Fruit fly (Drosophila melanogaster) whole organism, wandering third instar larva: ENCODE results near the gene CG9727.
A peak's percentile ranks its signal among the peaks of the same experiment; 100 is the strongest.

Experiments used
- Dif ChIP-seq: fragments of 200-275, 200-300 bp; sonication (Bioruptor generic); optimal IDR thresholded peaks from 2 replicates; lab custom pipeline; 2018; ENCODE audit warnings: missing biosample characterization, missing genetic modification characterization; ENCODE audit not compliant: partially characterized antibody
- GATAd ChIP-seq: sonication (Bioruptor generic); optimal IDR thresholded peaks from 2 replicates; lab custom pipeline; 2016; ENCODE audit warnings: missing biosample characterization, missing genetic modification characterization
- Hnf4 ChIP-seq: fragments of 200-800 bp; sonication (Bioruptor generic); optimal IDR thresholded peaks from 2 replicates; lab custom pipeline; 2016; ENCODE audit warnings: missing biosample characterization, mild to moderate bottlenecking, missing genetic modification characterization
- Rel ChIP-seq, 2 experiments: fragments of 200-800 bp; sonication (Bioruptor generic) in 1 of 2; optimal IDR thresholded peaks; 2 replicates in 1 of 2; 3 replicates in 1 of 2; lab custom pipeline; 2016 to 2019; ENCODE audit warnings: mild to moderate bottlenecking in 2 of 2, missing biosample characterization in 2 of 2, missing genetic modification characterization in 2 of 2, moderate library complexity in 1 of 2
- br ChIP-seq: fragments of 200-800 bp; sonication (Bioruptor generic); optimal IDR thresholded peaks from 2 replicates; lab custom pipeline; 2016; ENCODE audit warnings: missing biosample characterization, missing genetic modification characterization
- brk ChIP-seq: fragments of 200-800 bp; sonication (Bioruptor generic); optimal IDR thresholded peaks from 2 replicates; lab custom pipeline; 2016; ENCODE audit warnings: missing biosample characterization, mild to moderate bottlenecking, missing genetic modification characterization
- h ChIP-seq: fragments of 200-800 bp; sonication (Bioruptor generic); optimal IDR thresholded peaks from 3 replicates; lab custom pipeline; 2016; ENCODE audit warnings: missing biosample characterization, mild to moderate bottlenecking, missing genetic modification characterization
- jim ChIP-seq: fragments of 175-275, 200-325 bp; sonication (Bioruptor generic); optimal IDR thresholded peaks from 2 replicates; lab custom pipeline; 2016; ENCODE audit warnings: missing biosample characterization, mild to moderate bottlenecking, missing genetic modification characterization
- psq ChIP-seq: fragments of 200-800 bp; sonication (Bioruptor generic); optimal IDR thresholded peaks from 3 replicates; lab custom pipeline; 2017; ENCODE audit warnings: missing biosample characterization, mild to moderate bottlenecking, missing genetic modification characterization, moderate library complexity
- usp ChIP-seq: fragments of >200 bp; optimal IDR thresholded peaks from 2 replicates; lab custom pipeline; 2017; ENCODE audit warnings: missing biosample characterization, missing genetic modification characterization

dm6 chr3R:6402522-6403171 lies 53.8 kb downstream of the CG9727 start:
- TF ChIP-seq GATAd (GFP tag; lab: Kevin White, UChicago) (no peak), brk (GFP tag; lab: Kevin White, UChicago) (no peak), Dif (GFP tag; lab: Kevin White, UChicago) (peak; percentile 43), jim (no peak), h (GFP tag; lab: Kevin White, UChicago) (peak; percentile 76), usp (GFP tag; lab: Kevin White, UChicago) (no peak), br (GFP tag; lab: Kevin White, UChicago) (no peak), Hnf4 (GFP tag; lab: Kevin White, UChicago) (no peak), Rel (GFP tag; optimal IDR thresholded peaks at IDR 0.05; lab: Kevin White, UChicago) (no peak), Rel (tag; optimal IDR thresholded peaks at IDR 0.05; lab: Kevin White, UChicago) (peak; percentile 22), psq (peak; percentile 48)
